Worm (Caenorhabditis elegans): ENCODE results near the gene alkb-7.

ce11 chrII:12797211-12797794 is 9.3 kb upstream of the alkb-7 start:
- TF ChIP-seq pha-4 (tag; optimal IDR thresholded peaks at IDR 0.05) (no peak), ttx-3 (tag; optimal IDR thresholded peaks at IDR 0.05) (no peak), rnt-1 (tag; optimal IDR thresholded peaks at IDR 0.05) (no peak), hlh-8 (tag; optimal IDR thresholded peaks at IDR 0.05) (no peak), elt-2 (tag; optimal IDR thresholded peaks at IDR 0.05) (no peak), T23F11.4 (GFP tag; optimal IDR thresholded peaks at IDR 0.05) (no peak), tbx-2 (tag; optimal IDR thresholded peaks at IDR 0.05) (no peak), fax-1 (tag; optimal IDR thresholded peaks at IDR 0.05) (no peak), pqm-1 (tag; optimal IDR thresholded peaks at IDR 0.05) (no peak), ceh-9 (tag; optimal IDR thresholded peaks at IDR 0.05) (no peak), ceh-45 (GFP tag; IDR thresholded peaks at IDR 0.05) (no peak), ref-2 (tag; optimal IDR thresholded peaks at IDR 0.05) (no peak), ama-1 (optimal IDR thresholded peaks at IDR 0.05) (no peak)

All from whole organism, late embryonic.